Fruit fly (Drosophila melanogaster) whole organism, wandering third instar larva: ENCODE results near the gene CG13810.

Source experiments
- Abd-B ChIP-seq: fragments of >200 bp; optimal IDR thresholded peaks from 2 replicates; lab custom pipeline; 2017; ENCODE audit warnings: missing biosample characterization, missing genetic modification characterization
- Dfd ChIP-seq: fragments of >200 bp; optimal IDR thresholded peaks from 2 replicates; lab custom pipeline; 2017; ENCODE audit warnings: missing biosample characterization, missing genetic modification characterization
- Dif ChIP-seq: fragments of 200-275, 200-300 bp; sonication (Bioruptor generic); optimal IDR thresholded peaks from 2 replicates; lab custom pipeline; 2018; ENCODE audit warnings: missing biosample characterization, missing genetic modification characterization; ENCODE audit not compliant: partially characterized antibody
- GATAd ChIP-seq: sonication (Bioruptor generic); optimal IDR thresholded peaks from 2 replicates; lab custom pipeline; 2016; ENCODE audit warnings: missing biosample characterization, missing genetic modification characterization
- Hr78 ChIP-seq: fragments of >200 bp; optimal IDR thresholded peaks from 2 replicates; lab custom pipeline; 2017; ENCODE audit warnings: missing biosample characterization, missing genetic modification characterization
- Mio ChIP-seq: sonication (Bioruptor generic); optimal IDR thresholded peaks from 2 replicates; lab custom pipeline; 2016; ENCODE audit warnings: missing biosample characterization, missing genetic modification characterization
- Rel ChIP-seq, 2 experiments: fragments of 200-800 bp; sonication (Bioruptor generic) in 1 of 2; optimal IDR thresholded peaks; 2 replicates in 1 of 2; 3 replicates in 1 of 2; lab custom pipeline; 2016 to 2019; ENCODE audit warnings: mild to moderate bottlenecking in 2 of 2, missing biosample characterization in 2 of 2, missing genetic modification characterization in 2 of 2, moderate library complexity in 1 of 2
- Vsx2 ChIP-seq: fragments of 200-300, 225-300 bp; sonication (Bioruptor generic); optimal IDR thresholded peaks from 2 replicates; lab custom pipeline; 2018; ENCODE audit warnings: missing biosample characterization, missing genetic modification characterization; ENCODE audit not compliant: partially characterized antibody
- foxo ChIP-seq, 2 experiments: fragments of 200-800 bp; sonication (Bioruptor generic); optimal IDR thresholded peaks; 2 replicates in 1 of 2; 3 replicates in 1 of 2; lab custom pipeline; 2016 to 2017; ENCODE audit warnings: missing biosample characterization in 2 of 2, missing genetic modification characterization in 2 of 2
- lola ChIP-seq: fragments of >200 bp; optimal IDR thresholded peaks from 2 replicates; lab custom pipeline; 2017; ENCODE audit warnings: missing biosample characterization, missing genetic modification characterization
- psq ChIP-seq: fragments of 200-800 bp; sonication (Bioruptor generic); optimal IDR thresholded peaks from 3 replicates; lab custom pipeline; 2017; ENCODE audit warnings: missing biosample characterization, mild to moderate bottlenecking, missing genetic modification characterization, moderate library complexity
- sage ChIP-seq: fragments of 200-800 bp; sonication (Bioruptor generic); optimal IDR thresholded peaks from 2 replicates; lab custom pipeline; 2016; ENCODE audit warnings: missing biosample characterization, mild to moderate bottlenecking, missing genetic modification characterization
- usp ChIP-seq: fragments of >200 bp; optimal IDR thresholded peaks from 2 replicates; lab custom pipeline; 2017; ENCODE audit warnings: missing biosample characterization, missing genetic modification characterization

- no peak for TF ChIP-seq psq (GFP tag; lab: Kevin White, UChicago)
- TF ChIP-seq lola (GFP tag; lab: Kevin White, UChicago): no peak
- no peak for TF ChIP-seq usp (GFP tag; lab: Kevin White, UChicago)
- TF ChIP-seq Abd-B (GFP tag; lab: Kevin White, UChicago): no peak
- TF ChIP-seq Rel (GFP tag; optimal IDR thresholded peaks at IDR 0.05; lab: Kevin White, UChicago): no peak
- no peak for TF ChIP-seq Rel (tag; optimal IDR thresholded peaks at IDR 0.05; lab: Kevin White, UChicago)
- TF ChIP-seq Dfd: no peak
- no peak for TF ChIP-seq Mio (GFP tag; lab: Kevin White, UChicago)
- TF ChIP-seq foxo (GFP tag; optimal IDR thresholded peaks at IDR 0.05; lab: Kevin White, UChicago): no peak
- no peak for TF ChIP-seq Vsx2 (GFP tag; lab: Kevin White, UChicago)
- no peak for TF ChIP-seq Hr78 (GFP tag; lab: Kevin White, UChicago)
- TF ChIP-seq sage (GFP tag; lab: Kevin White, UChicago): no peak
- no peak for TF ChIP-seq Dif (GFP tag; lab: Kevin White, UChicago)
- TF ChIP-seq GATAd (GFP tag; lab: Kevin White, UChicago): no peak
Measured at dm6 chr3L:2170885-2171526, 14.7 kb upstream of the CG13810 start, which contains the start of gene CG5704.
